Fruit fly (Drosophila melanogaster): Measurements from ENCODE around the gene ida.

DNA sequence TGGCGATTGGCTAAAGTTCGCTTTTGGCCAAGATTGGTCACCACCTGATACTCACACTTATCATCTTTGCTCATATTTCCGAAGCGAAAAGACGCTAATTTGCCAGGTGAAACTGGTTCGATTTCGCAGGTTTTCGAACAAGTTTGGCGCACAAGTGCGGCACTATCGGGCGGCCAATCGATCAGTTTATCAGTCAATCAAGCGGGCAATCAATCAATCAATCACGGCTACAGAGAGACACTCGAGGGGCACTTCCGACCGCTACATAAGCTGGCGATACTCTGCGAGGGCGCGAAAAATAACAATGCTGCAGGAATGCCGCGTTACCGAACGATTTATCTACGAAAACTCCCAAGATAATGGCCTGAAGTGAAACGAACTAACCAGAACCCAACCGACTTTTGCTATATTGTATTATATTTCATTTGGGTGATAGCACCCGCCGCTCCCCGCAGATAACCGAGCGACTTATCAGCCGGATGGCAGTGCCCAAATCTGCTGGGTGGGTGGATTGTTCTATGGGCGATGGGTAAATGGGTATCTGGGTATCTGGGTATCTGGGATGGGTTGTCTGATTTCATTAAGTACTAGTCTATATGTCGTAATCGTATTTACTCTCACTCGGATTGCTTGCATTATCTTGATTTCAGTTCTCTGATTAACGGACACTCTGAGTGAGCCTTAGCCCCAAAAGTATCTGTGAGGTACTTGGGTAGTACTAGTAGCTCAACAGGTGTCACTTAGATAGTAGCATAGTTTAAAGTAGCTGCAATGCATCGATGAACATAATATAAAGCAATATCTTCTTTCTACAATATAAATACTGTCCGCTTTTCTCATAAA is 24.0 kb downstream of the ida start:
- TF ChIP-seq EcR (GFP tag; optimal IDR thresholded peaks at IDR 0.05) (no peak), pan (optimal IDR thresholded peaks at IDR 0.05) (no peak), psq (optimal IDR thresholded peaks at IDR 0.05) (no peak), CG8478 (optimal IDR thresholded peaks at IDR 0.05) (no peak)
